Fruit fly (Drosophila melanogaster): Measurements from ENCODE around the gene pnt.

dm6 chr3R:23392235-23392634, 46.3 kb upstream of the pnt start:
- TF ChIP-seq CG3032 (tag; optimal IDR thresholded peaks at IDR 0.05), result peak; percentile 10
- TF ChIP-seq CG16779 (tag; optimal IDR thresholded peaks at IDR 0.05), result no peak
- no peak for TF ChIP-seq Eip93F (GFP tag; optimal IDR thresholded peaks at IDR 0.05)
- TF ChIP-seq CG6854 (GFP tag; optimal IDR thresholded peaks at IDR 0.05), result no peak
- TF ChIP-seq CG10631 (GFP tag; optimal IDR thresholded peaks at IDR 0.05), result peak; percentile 56
- TF ChIP-seq Eip78C (GFP tag), result peak; percentile 80
- no peak for TF ChIP-seq Blimp-1 (GFP tag; optimal IDR thresholded peaks at IDR 0.05)
- peak; percentile 39 for TF ChIP-seq Lpt (GFP tag; optimal IDR thresholded peaks at IDR 0.05)
- no peak for TF ChIP-seq Sox102F (GFP tag; optimal IDR thresholded peaks at IDR 0.05)
- TF ChIP-seq Ets96B (tag; optimal IDR thresholded peaks at IDR 0.05), result peak; percentile 12
- no peak for TF ChIP-seq CG34406 (GFP tag; optimal IDR thresholded peaks at IDR 0.05)
- TF ChIP-seq CG8319 (GFP tag; optimal IDR thresholded peaks at IDR 0.05), result no peak
- peak; percentile 9 for TF ChIP-seq CG1621 (tag; optimal IDR thresholded peaks at IDR 0.05)
- TF ChIP-seq spab (GFP tag; optimal IDR thresholded peaks at IDR 0.05), result no peak

All from whole organism, prepupa.